Worm (Caenorhabditis elegans) whole organism, late embryonic: Measurements from ENCODE around the gene C48B4.10.

Experiments
- ceh-14 ChIP-seq: sonication (generic microtip); optimal IDR thresholded peaks from 2 replicates; lab custom pipeline; 2016; ENCODE audit warnings: missing genotype, missing genetic modification characterization, missing compliant biosample characterization
- che-1 ChIP-seq: sonication (generic microtip); optimal IDR thresholded peaks from 2 replicates; lab custom pipeline; 2016; ENCODE audit warnings: mild to moderate bottlenecking, missing genetic modification characterization, missing compliant biosample characterization
- dmd-4 ChIP-seq: sonication (generic microtip); optimal IDR thresholded peaks from 2 replicates; lab custom pipeline; 2016; ENCODE audit warnings: borderline replicate concordance, missing genetic modification characterization, missing compliant biosample characterization
- fkh-10 ChIP-seq: fragments of 150-350 bp; optimal IDR thresholded peaks from 2 replicates; lab custom pipeline; 2014; ENCODE audit warnings: missing biosample characterization, missing genetic modification reagents, missing genetic modification characterization
- hlh-30 ChIP-seq: sonication (generic microtip); optimal IDR thresholded peaks from 2 replicates; lab custom pipeline; 2017; ENCODE audit warnings: antibody characterized with exemption, missing genetic modification characterization, missing compliant biosample characterization; ENCODE audit not compliant: insufficient read depth
- nfya-1 ChIP-seq: sonication (generic microtip); optimal IDR thresholded peaks from 2 replicates; lab custom pipeline; 2017; ENCODE audit warnings: missing genetic modification characterization, mild to moderate bottlenecking, missing compliant biosample characterization, antibody characterized with exemption, moderate library complexity
- nhr-11 ChIP-seq: fragments of 150-350 bp; optimal IDR thresholded peaks from 2 replicates; lab custom pipeline; 2014; ENCODE audit warnings: missing biosample characterization, missing genetic modification characterization
- unc-55 ChIP-seq: sonication (generic microtip); optimal IDR thresholded peaks from 2 replicates; lab custom pipeline; 2017; ENCODE audit warnings: missing biosample characterization, missing genetic modification reagents, missing genetic modification characterization

ce11 chrIII:9544125-9544524 is 20.2 kb downstream of the C48B4.10 start, which contains the start of gene ZK1098.9:
- TF ChIP-seq dmd-4 (no peak), nfya-1 (tag; lab: Kevin White, UChicago) (no peak), fkh-10 (GFP tag; lab: Kevin White, UChicago) (no peak), ceh-14 (tag; lab: Kevin White, UChicago) (no peak), nhr-11 (tag; lab: Kevin White, UChicago) (no peak), hlh-30 (tag; lab: Kevin White, UChicago) (no peak), che-1 (tag; lab: Kevin White, UChicago) (no peak), unc-55 (GFP tag; lab: Kevin White, UChicago) (no peak)
